Fruit fly (Drosophila melanogaster): ENCODE measurements around the gene ttm2.

ttm2 gene

DNA sequence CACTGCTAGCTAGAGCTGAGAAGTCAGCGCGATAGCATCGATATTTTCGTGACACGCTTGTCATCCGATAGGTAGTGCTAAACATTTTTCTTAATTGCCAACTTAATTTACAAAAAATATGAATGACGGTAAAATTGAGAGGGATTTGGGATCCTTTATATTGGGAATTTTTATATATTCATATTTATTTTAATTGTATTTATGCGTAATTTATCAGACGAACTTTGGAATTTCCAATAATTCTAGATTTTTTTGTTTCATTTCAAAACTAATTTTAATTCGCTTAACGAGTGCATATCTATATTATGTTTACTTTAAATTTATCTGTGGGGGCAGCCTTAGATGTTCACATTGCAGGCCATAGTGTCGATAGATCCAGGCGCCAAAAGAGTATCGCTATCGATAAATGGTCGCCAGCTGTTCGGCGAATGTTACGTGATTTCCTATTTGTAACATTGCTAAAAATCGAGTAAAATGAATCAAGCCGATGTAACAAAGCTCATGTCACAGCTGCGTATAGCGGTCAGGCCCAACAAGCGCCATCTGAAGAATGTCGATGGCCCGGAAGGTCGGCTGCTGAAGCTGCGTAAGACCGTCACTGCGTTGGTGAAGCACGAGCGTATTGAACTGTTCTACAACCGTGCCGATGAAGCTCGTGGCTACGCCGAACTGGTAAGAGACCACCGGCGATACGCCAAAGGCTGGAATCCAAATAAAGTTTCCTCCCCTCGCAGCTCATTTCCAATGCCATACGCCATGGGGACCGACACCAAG is 10.4 kb upstream of the ttm2 start, which contains the start of the genes Tudor-SN and mRpL17 (continued):
- TF ChIP-seq CG31224 (GFP tag; IDR thresholded peaks at IDR 0.05) = no peak
- peak; percentile 60 for TF ChIP-seq CG4424 (GFP tag; optimal IDR thresholded peaks at IDR 0.05)
- peak; percentile 64 for TF ChIP-seq Sox100B (GFP tag; optimal IDR thresholded peaks at IDR 0.05)
- TF ChIP-seq CG2202 (tag; optimal IDR thresholded peaks at IDR 0.05) = no peak
- TF ChIP-seq CG17328 (GFP tag; IDR thresholded peaks at IDR 0.05) = 0 out of 2 replicates have a peak, but pooled peaks have one; percentile 27
- TF ChIP-seq Neu2 (GFP tag; optimal IDR thresholded peaks at IDR 0.05; ENCODE audit: borderline replicate concordance) = no peak
- TF ChIP-seq kni (GFP tag; optimal IDR thresholded peaks at IDR 0.05) = no peak
- no peak for TF ChIP-seq br (optimal IDR thresholded peaks at IDR 0.05)
- peak; percentile 11 for TF ChIP-seq scrt (GFP tag; optimal IDR thresholded peaks at IDR 0.05)
- TF ChIP-seq CG7357 (GFP tag; IDR thresholded peaks at IDR 0.05) = no peak
- peak; percentile 21; the same call in 1 of the 3 replicates for TF ChIP-seq tgo (GFP tag; IDR thresholded peaks at IDR 0.05)
- no peak for TF ChIP-seq CHES-1-like (GFP tag; optimal IDR thresholded peaks at IDR 0.05)
- no peak for TF ChIP-seq tll (GFP tag; optimal IDR thresholded peaks at IDR 0.05)
- TF ChIP-seq CG5245 (GFP tag; optimal IDR thresholded peaks at IDR 0.05) = no peak
- no peak for TF ChIP-seq Fer3 (tag; optimal IDR thresholded peaks at IDR 0.05)
- peak; percentile 2 for TF ChIP-seq psq (GFP tag; optimal IDR thresholded peaks at IDR 0.05)
- TF ChIP-seq pum (GFP tag; optimal IDR thresholded peaks at IDR 0.05) = no peak
- peak; percentile 4 for TF ChIP-seq chn (GFP tag; optimal IDR thresholded peaks at IDR 0.05)
- peak; percentile 39 for TF ChIP-seq Dip3 (GFP tag; optimal IDR thresholded peaks at IDR 0.05)
- no peak for TF ChIP-seq CG2875 (GFP tag; optimal IDR thresholded peaks at IDR 0.05)
- TF ChIP-seq fd64A (GFP tag; optimal IDR thresholded peaks at IDR 0.05) = no peak
- no peak for TF ChIP-seq otp (GFP tag; IDR thresholded peaks at IDR 0.05)
- peak; percentile 46 for TF ChIP-seq grau (tag; optimal IDR thresholded peaks at IDR 0.05)
- peak; percentile 38; the same call in 1 of the 2 replicates for TF ChIP-seq klu (GFP tag; IDR thresholded peaks at IDR 0.05)
- TF ChIP-seq CG7745 (tag; optimal IDR thresholded peaks at IDR 0.05) = no peak
- TF ChIP-seq B-H2 (GFP tag; optimal IDR thresholded peaks at IDR 0.05) = peak; percentile 41
- TF ChIP-seq CG31441 (GFP tag; IDR thresholded peaks at IDR 0.05) = peak; percentile 57; the same call in 1 of the 2 replicates
- no peak for TF ChIP-seq Dad (GFP tag; optimal IDR thresholded peaks at IDR 0.05)
- peak; percentile 65 for TF ChIP-seq Hr3 (GFP tag; optimal IDR thresholded peaks at IDR 0.05)
- TF ChIP-seq CG12155 (GFP tag; optimal IDR thresholded peaks at IDR 0.05) = peak; percentile 52
- peak; percentile 34 for TF ChIP-seq CG1603 (tag; optimal IDR thresholded peaks at IDR 0.05)
- TF ChIP-seq ranshi (GFP tag; IDR thresholded peaks at IDR 0.05) = no peak
- TF ChIP-seq ken (GFP tag; IDR thresholded peaks at IDR 0.05) = no peak
- peak; percentile 28 for TF ChIP-seq odd (GFP tag; optimal IDR thresholded peaks at IDR 0.05)
- TF ChIP-seq crol (GFP tag; IDR thresholded peaks at IDR 0.05) = no peak
- TF ChIP-seq CG2712 (tag; optimal IDR thresholded peaks at IDR 0.05) = peak; percentile 69
- peak; percentile 63 for TF ChIP-seq CG9727 (GFP tag; optimal IDR thresholded peaks at IDR 0.05)
- TF ChIP-seq vvl (GFP tag; IDR thresholded peaks at IDR 0.05) = peak; percentile 21
- TF ChIP-seq pzg (GFP tag; optimal IDR thresholded peaks at IDR 0.05) = peak; percentile 49
- TF ChIP-seq tap (tag; optimal IDR thresholded peaks at IDR 0.05) = no peak
- TF ChIP-seq CG15601 (tag; optimal IDR thresholded peaks at IDR 0.05) = peak; percentile 25
- TF ChIP-seq CG11456 (GFP tag; IDR thresholded peaks at IDR 0.05) = peak; percentile 64; the same call in 1 of the 3 replicates
- TF ChIP-seq Ravus (GFP tag; IDR thresholded peaks at IDR 0.05) = no peak
- no peak for TF ChIP-seq eyg (GFP tag; optimal IDR thresholded peaks at IDR 0.05)
- peak; percentile 1 for TF ChIP-seq unpg (GFP tag; optimal IDR thresholded peaks at IDR 0.05)
- peak; percentile 98 for TF ChIP-seq trem (tag; optimal IDR thresholded peaks at IDR 0.05)
- TF ChIP-seq CG2129 (GFP tag; IDR thresholded peaks at IDR 0.05; ENCODE audit: partially characterized antibody) = peak; percentile 73
- TF ChIP-seq CG15269 (tag; optimal IDR thresholded peaks at IDR 0.05) = peak; percentile 40
- no peak for TF ChIP-seq bowl (GFP tag; IDR thresholded peaks at IDR 0.05)
- no peak for TF ChIP-seq CG1832 (GFP tag; optimal IDR thresholded peaks at IDR 0.05)
